Worm (Caenorhabditis elegans): ENCODE data around the gene spp-13.

spp-13 gene

ce11 chrX:8386068-8386851 lies 32.1 kb downstream of the spp-13 start (continued):
- no peak for TF ChIP-seq zip-2 (tag; optimal IDR thresholded peaks at IDR 0.05)
- TF ChIP-seq D1046.2 (GFP tag; IDR thresholded peaks at IDR 0.05) = peak; percentile 67; the same call in 1 of the 2 replicates
- TF ChIP-seq nhr-48 (tag; optimal IDR thresholded peaks at IDR 0.05) = no peak
- no peak for TF ChIP-seq mdt-29 (GFP tag; IDR thresholded peaks at IDR 0.05)
- peak; percentile 51; the same call in 1 of the 2 replicates for TF ChIP-seq T26A8.4 (GFP tag; IDR thresholded peaks at IDR 0.05)
- TF ChIP-seq ztf-11 (tag; optimal IDR thresholded peaks at IDR 0.05) = no peak
- TF ChIP-seq lim-7 (GFP tag; IDR thresholded peaks at IDR 0.05) = peak; percentile 80
- TF ChIP-seq lin-13 (GFP tag; optimal IDR thresholded peaks at IDR 0.05) = no peak
- TF ChIP-seq Y105C5A.15 (GFP tag; IDR thresholded peaks at IDR 0.05) = 0 out of 2 replicates have a peak, but pooled peaks have one; percentile 52
- TF ChIP-seq zfp-3 (GFP tag; conservative IDR thresholded peaks at IDR 0.05) = 0 out of 2 replicates have a peak, but pooled peaks have one; percentile 38
- TF ChIP-seq vab-7 (GFP tag; IDR thresholded peaks at IDR 0.05) = peak; percentile 67
- TF ChIP-seq egl-43 (GFP tag; IDR thresholded peaks at IDR 0.05) = peak; percentile 72
- no peak for TF ChIP-seq skn-1 (tag; optimal IDR thresholded peaks at IDR 0.05)
- no peak for TF ChIP-seq ama-1 (optimal IDR thresholded peaks at IDR 0.05)
- TF ChIP-seq daf-8 (GFP tag; IDR thresholded peaks at IDR 0.05) = no peak
- TF ChIP-seq php-3 (GFP tag; IDR thresholded peaks at IDR 0.05) = 0 out of 2 replicates have a peak, but pooled peaks have one; percentile 43

ce11 chrX:8384642-8385181 lies 33.6 kb downstream of the spp-13 start, which contains the start of gene F41D9.2:
F41D9.2 (minus strand) TSS chrX:8384945.
- TF ChIP-seq F44E2.7 (GFP tag; IDR thresholded peaks at IDR 0.05) (no peak), R02D3.7 (tag; optimal IDR thresholded peaks at IDR 0.05) (no peak), dve-1 (tag; optimal IDR thresholded peaks at IDR 0.05; ENCODE audit: insufficient read depth) (no peak), daf-16 (GFP tag; optimal IDR thresholded peaks at IDR 0.05) (no peak), daf-16 (tag; optimal IDR thresholded peaks at IDR 0.05) (no peak), egl-43 (GFP tag; IDR thresholded peaks at IDR 0.05) (no peak), daf-12 (tag; optimal IDR thresholded peaks at IDR 0.05) (no peak), mxl-2 (GFP tag; conservative IDR thresholded peaks at IDR 0.05) (no peak), hif-1 (tag; optimal IDR thresholded peaks at IDR 0.05) (no peak), mdl-1 (tag; optimal IDR thresholded peaks at IDR 0.05) (peak in 1 of 2 experiments; percentile 16), gei-8 (GFP tag; optimal IDR thresholded peaks at IDR 0.05) (no peak), mxl-3 (GFP tag; optimal IDR thresholded peaks at IDR 0.05) (peak; percentile 61), nhr-28 (tag; optimal IDR thresholded peaks at IDR 0.05) (peak; percentile 14), set-16 (GFP tag; IDR thresholded peaks at IDR 0.05) (peak; percentile 27; the same call in 1 of the 2 replicates), hlh-11 (tag; optimal IDR thresholded peaks at IDR 0.05) (peak; percentile 26), daf-19 (GFP tag; conservative IDR thresholded peaks at IDR 0.05) (no peak), hlh-30 (tag; optimal IDR thresholded peaks at IDR 0.05; ENCODE audit: insufficient read depth) (peak; percentile 68), arid-1 (GFP tag; conservative IDR thresholded peaks at IDR 0.05) (no peak), ceh-32 (tag; optimal IDR thresholded peaks at IDR 0.05; ENCODE audit: poor library complexity) (no peak), unc-62 (GFP tag; optimal IDR thresholded peaks at IDR 0.05 in 1 of 2) (peak in 1 of 2 experiments; percentile 87), unc-62 (tag; optimal IDR thresholded peaks at IDR 0.05) (no peak), nhr-77 (tag; optimal IDR thresholded peaks at IDR 0.05) (no peak), ces-1 (GFP tag; optimal IDR thresholded peaks at IDR 0.05) (no peak), hmg-1.1 (GFP tag; IDR thresholded peaks at IDR 0.05) (0 out of 2 replicates have a peak, but pooled peaks have one; percentile 17), fkh-10 (GFP tag; optimal IDR thresholded peaks at IDR 0.05) (no peak), tra-1 (GFP tag; IDR thresholded peaks at IDR 0.05) (no peak), aha-1 (tag) (peak; percentile 3), tag-97 (GFP tag; IDR thresholded peaks at IDR 0.05) (no peak)

All from whole organism, L4 larva.